Worm (Caenorhabditis elegans) whole organism, mixed stage, embryonic: ENCODE data around the gene F37A8.5.

ENCODE experiments used
- M03D4.4 ChIP-seq: sonication (generic microtip); optimal IDR thresholded peaks from 2 replicates; lab custom pipeline; 2017; ENCODE audit warnings: mild to moderate bottlenecking, missing genetic modification characterization, missing compliant biosample characterization
- bed-3 ChIP-seq: fragments of 200-800 bp; sonication (Bioruptor generic); optimal IDR thresholded peaks from 3 replicates; lab custom pipeline; 2018; ENCODE audit warnings: mild to moderate bottlenecking, missing genetic modification characterization, moderate library complexity, missing compliant biosample characterization
- blmp-1 ChIP-seq: fragments of 150-350 bp; optimal IDR thresholded peaks from 2 replicates; lab custom pipeline; 2014; ENCODE audit warnings: missing biosample characterization, missing genetic modification characterization
- ceh-39 ChIP-seq: fragments of 150-350 bp; optimal IDR thresholded peaks from 2 replicates; lab custom pipeline; 2014; ENCODE audit warnings: missing biosample characterization, missing genetic modification characterization
- ceh-43 ChIP-seq: fragments of 200-800 bp; sonication (Bioruptor generic); optimal IDR thresholded peaks from 2 replicates; lab custom pipeline; 2018; ENCODE audit warnings: mild to moderate bottlenecking, missing genetic modification characterization, moderate library complexity, missing compliant biosample characterization
- ceh-83 ChIP-seq: fragments of 200-800 bp; sonication (Bioruptor generic); optimal IDR thresholded peaks from 2 replicates; lab custom pipeline; 2018; ENCODE audit warnings: mild to moderate bottlenecking, missing genetic modification characterization, missing compliant biosample characterization
- ces-1 ChIP-seq: fragments of 150-350 bp; optimal IDR thresholded peaks from 2 replicates; lab custom pipeline; 2014; ENCODE audit warnings: missing biosample characterization, missing genetic modification reagents, missing genetic modification characterization
- cnd-1 ChIP-seq: fragments of 200-800 bp; sonication (Bioruptor generic); optimal IDR thresholded peaks from 2 replicates; lab custom pipeline; 2018; ENCODE audit warnings: mild to moderate bottlenecking, missing genetic modification characterization, missing compliant biosample characterization
- drap-1 ChIP-seq: fragments of 200-800 bp; sonication (Bioruptor generic); optimal IDR thresholded peaks from 3 replicates; lab custom pipeline; 2018; ENCODE audit warnings: mild to moderate bottlenecking, missing genetic modification characterization, missing compliant biosample characterization
- elt-1 ChIP-seq: sonication (generic microtip); optimal IDR thresholded peaks from 2 replicates; lab custom pipeline; 2017; ENCODE audit warnings: missing genetic modification characterization, mild to moderate bottlenecking, missing compliant biosample characterization, antibody characterized with exemption, moderate library complexity, borderline replicate concordance; ENCODE audit not compliant: insufficient read depth
- elt-3 ChIP-seq: fragments of 150-350 bp; optimal IDR thresholded peaks from 2 replicates; lab custom pipeline; 2014; ENCODE audit warnings: missing biosample characterization, missing genetic modification characterization
- flh-1 ChIP-seq: fragments of 200-800 bp; sonication (Bioruptor generic); optimal IDR thresholded peaks from 2 replicates; lab custom pipeline; 2018; ENCODE audit warnings: mild to moderate bottlenecking, missing genetic modification characterization, moderate library complexity, missing compliant biosample characterization
- ham-2 ChIP-seq: fragments of 200-800 bp; sonication (Bioruptor generic); optimal IDR thresholded peaks from 2 replicates; lab custom pipeline; 2018; ENCODE audit warnings: mild to moderate bottlenecking, missing genetic modification characterization, missing compliant biosample characterization
- hlh-1 ChIP-seq: fragments of 150-350 bp; optimal IDR thresholded peaks from 2 replicates; lab custom pipeline; 2014; ENCODE audit warnings: missing biosample characterization, missing genetic modification reagents, missing genetic modification characterization
- lin-13 ChIP-seq: fragments of 150-350 bp; optimal IDR thresholded peaks from 2 replicates; lab custom pipeline; 2014; ENCODE audit warnings: missing biosample characterization, missing genetic modification characterization
- lin-32 ChIP-seq: fragments of 200-800 bp; sonication (Bioruptor generic); optimal IDR thresholded peaks from 2 replicates; lab custom pipeline; 2018; ENCODE audit warnings: mild to moderate bottlenecking, missing genetic modification characterization, missing compliant biosample characterization
- lsy-2 ChIP-seq: fragments of 150-350 bp; optimal IDR thresholded peaks from 2 replicates; lab custom pipeline; 2014; ENCODE audit warnings: missing biosample characterization, missing genetic modification characterization
- mab-5 ChIP-seq: fragments of 150-350 bp; optimal IDR thresholded peaks from 2 replicates; lab custom pipeline; 2014; ENCODE audit warnings: missing biosample characterization, missing genetic modification characterization
- mep-1 ChIP-seq: fragments of 150-350 bp; optimal IDR thresholded peaks from 2 replicates; lab custom pipeline; 2017; ENCODE audit warnings: missing biosample characterization, missing genetic modification reagents, missing genetic modification characterization, inconsistent platforms
- mls-2 ChIP-seq: sonication (generic microtip); optimal IDR thresholded peaks from 2 replicates; lab custom pipeline; 2016; ENCODE audit warnings: mild to moderate bottlenecking, missing genetic modification characterization, moderate library complexity, missing compliant biosample characterization
- nhr-2 ChIP-seq: fragments of 150-350 bp; optimal IDR thresholded peaks from 2 replicates; lab custom pipeline; 2014; ENCODE audit warnings: missing biosample characterization, missing genetic modification characterization
- nhr-237 ChIP-seq: fragments of 150-350 bp; optimal IDR thresholded peaks from 2 replicates; lab custom pipeline; 2014; ENCODE audit warnings: missing biosample characterization, missing genetic modification characterization
- nhr-28 ChIP-seq: fragments of 150-350 bp; optimal IDR thresholded peaks from 2 replicates; lab custom pipeline; 2014; ENCODE audit warnings: missing biosample characterization, missing genetic modification characterization
- nhr-76 ChIP-seq: sonication (generic microtip); optimal IDR thresholded peaks from 2 replicates; lab custom pipeline; 2017; ENCODE audit warnings: missing biosample characterization, missing genetic modification characterization
- pha-4 ChIP-seq: fragments of 150-350 bp; optimal IDR thresholded peaks from 2 replicates; lab custom pipeline; 2018; ENCODE audit warnings: missing biosample characterization, missing genetic modification reagents, missing genetic modification characterization
- sem-2 ChIP-seq: fragments of 200-800 bp; sonication (Bioruptor generic); optimal IDR thresholded peaks from 2 replicates; lab custom pipeline; 2018; ENCODE audit warnings: mild to moderate bottlenecking, missing genetic modification characterization, missing compliant biosample characterization
- snpc-4 ChIP-seq: fragments of 150-350 bp; optimal IDR thresholded peaks from 2 replicates; lab custom pipeline; 2014; ENCODE audit warnings: missing biosample characterization, missing genetic modification characterization
- sptf-1 ChIP-seq: sonication (generic microtip); optimal IDR thresholded peaks from 2 replicates; lab custom pipeline; 2017; ENCODE audit warnings: mild to moderate bottlenecking, missing genetic modification characterization, moderate library complexity, missing compliant biosample characterization
- tbx-8 ChIP-seq: fragments of 200-800 bp; sonication (Bioruptor generic); optimal IDR thresholded peaks from 2 replicates; lab custom pipeline; 2018; ENCODE audit warnings: mild to moderate bottlenecking, missing genetic modification characterization, moderate library complexity, missing compliant biosample characterization
- unc-120 ChIP-seq: sonication (generic microtip); optimal IDR thresholded peaks from 2 replicates; lab custom pipeline; 2017; ENCODE audit warnings: missing genetic modification characterization, missing compliant biosample characterization; ENCODE audit not compliant: poor library complexity, severe bottlenecking
- unc-39 ChIP-seq: fragments of 150-350 bp; optimal IDR thresholded peaks from 2 replicates; lab custom pipeline; 2014; ENCODE audit warnings: missing biosample characterization, missing genetic modification characterization
- unc-62 ChIP-seq: fragments of 150-350 bp; optimal IDR thresholded peaks from 2 replicates; lab custom pipeline; 2014; ENCODE audit warnings: missing biosample characterization, missing genetic modification reagents, missing genetic modification characterization
- zip-8 ChIP-seq: fragments of 150-350 bp; optimal IDR thresholded peaks from 2 replicates; lab custom pipeline; 2014; ENCODE audit warnings: missing biosample characterization, missing genetic modification characterization
- ztf-11 ChIP-seq: fragments of 150-350 bp; optimal IDR thresholded peaks from 2 replicates; lab custom pipeline; 2014; ENCODE audit warnings: missing biosample characterization, missing genetic modification characterization

Gene F37A8.5

DNA sequence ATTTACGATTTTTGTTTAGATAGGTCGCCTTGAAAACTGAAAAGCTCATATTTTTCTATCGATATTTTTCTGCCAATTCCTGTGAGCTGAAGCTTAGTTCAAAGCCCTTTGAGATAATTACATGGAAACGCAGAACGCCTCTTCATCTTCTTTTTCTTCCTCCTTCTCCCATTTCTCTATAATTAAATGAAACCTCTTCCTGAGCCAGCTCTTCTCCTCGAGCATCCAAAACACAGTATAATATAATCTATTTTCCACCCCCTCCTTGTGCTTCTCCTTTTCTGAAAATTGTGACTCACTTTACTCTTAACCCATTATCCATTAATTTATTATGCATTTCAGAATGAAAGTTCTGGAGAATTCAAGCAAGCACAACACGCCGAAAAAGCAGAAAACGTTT, at the start of gene F37A8.5:
Gene F37A8.5, plus strand, starts transcription at position 332 of the 400 bp plus-strand sequence.
- TF ChIP-seq ces-1 (GFP tag; lab: Kevin White, UChicago) (peak; percentile 77), ham-2 (GFP tag; lab: Kevin White, UChicago) (no peak)

ce11 chrIII:3907587-3907986, 48.8 kb upstream of the F37A8.5 start, which contains the start of gene mmcm-1:
TSS of gene mmcm-1 (minus strand) at chrIII:3907687.
- TF ChIP-seq unc-62 (no peak), sptf-1 (no peak), lsy-2 (no peak), pha-4 (tag; lab: Kevin White, UChicago) (no peak), blmp-1 (tag; lab: Kevin White, UChicago) (no peak), ces-1 (GFP tag; lab: Kevin White, UChicago) (no peak), nhr-76 (no peak), zip-8 (tag; lab: Kevin White, UChicago) (no peak), tbx-8 (GFP tag; lab: Kevin White, UChicago) (no peak), lin-32 (GFP tag; lab: Kevin White, UChicago) (no peak), cnd-1 (tag; lab: Kevin White, UChicago) (no peak)

DNA sequence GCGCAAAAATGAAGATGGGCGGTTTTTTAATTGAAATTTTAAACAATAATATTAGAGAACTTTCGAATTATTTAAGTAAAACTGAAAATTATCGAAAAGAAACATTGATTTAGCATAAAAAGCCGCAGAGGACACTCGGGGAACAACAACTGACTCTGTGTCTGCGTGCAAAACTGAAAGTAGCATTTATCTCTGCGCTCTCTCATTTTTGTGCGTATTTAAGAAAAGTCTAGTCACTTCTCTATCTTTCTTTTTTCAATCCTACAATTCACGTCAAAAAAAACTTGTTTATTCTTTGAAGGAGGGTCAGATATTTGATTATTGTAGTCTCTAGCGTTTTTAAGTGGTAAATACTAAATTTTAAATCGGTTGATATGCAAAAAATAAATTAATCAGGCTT, 48.2 kb upstream of the F37A8.5 start:
- TF ChIP-seq hlh-1 (peak; percentile 86), ces-1 (GFP tag; lab: Kevin White, UChicago) (peak; percentile 41), unc-62 (peak; percentile 10), sptf-1 (no peak), unc-120 (peak; percentile 9), nhr-2 (tag; lab: Kevin White, UChicago) (no peak)

- TF ChIP-seq nhr-76 (no peak), bed-3 (GFP tag; lab: Kevin White, UChicago) (no peak), flh-1 (GFP tag; lab: Kevin White, UChicago) (no peak), lsy-2 (no peak), ceh-43 (GFP tag; lab: Kevin White, UChicago) (no peak), unc-120 (no peak), tbx-8 (GFP tag; lab: Kevin White, UChicago) (no peak), lin-13 (tag; lab: Kevin White, UChicago) (no peak), unc-62 (no peak), elt-3 (tag; lab: Kevin White, UChicago) (no peak), nhr-237 (tag; lab: Kevin White, UChicago) (no peak), snpc-4 (tag; lab: Kevin White, UChicago) (no peak), ces-1 (GFP tag; lab: Kevin White, UChicago) (no peak), sptf-1 (no peak)
- TF ChIP-seq, all 35 proteins: peak for 0
Observed at ce11 chrIII:3914049-3914448, 42.4 kb upstream of the F37A8.5 start, which contains the start of gene pat-3. TSS of gene pat-3 (minus strand) at chrIII:3914149.

DNA sequence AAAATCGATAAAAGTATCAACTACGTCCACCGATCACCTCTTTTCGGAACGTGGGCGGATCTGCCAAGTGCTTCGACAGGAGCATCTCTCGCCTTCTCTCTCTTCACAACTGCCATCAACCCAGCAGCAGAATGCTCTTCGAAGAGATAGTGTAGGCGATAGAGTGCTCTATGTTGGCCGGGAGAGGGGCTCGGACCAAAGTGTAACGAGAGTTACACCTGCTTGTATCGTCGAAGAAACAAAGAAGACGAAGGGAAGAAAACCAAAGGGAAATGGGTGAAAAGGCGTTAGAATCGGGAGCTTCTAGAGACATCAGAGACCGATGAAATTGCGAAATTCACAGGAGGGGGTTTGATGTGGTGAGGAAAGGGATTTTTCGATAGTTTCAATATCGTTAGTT, 41.6 kb upstream of the F37A8.5 start:
- peak; percentile 50 for TF ChIP-seq unc-62
- no peak for TF ChIP-seq drap-1 (GFP tag; lab: Kevin White, UChicago)
- TF ChIP-seq elt-1 (tag; lab: Kevin White, UChicago), result no peak
- TF ChIP-seq M03D4.4 (tag; lab: Kevin White, UChicago), result no peak
- no peak for TF ChIP-seq sem-2
- TF ChIP-seq pha-4 (tag; lab: Kevin White, UChicago), result no peak
- no peak for TF ChIP-seq ham-2 (GFP tag; lab: Kevin White, UChicago)
- TF ChIP-seq cnd-1 (tag; lab: Kevin White, UChicago), result peak; percentile 11
- no peak for TF ChIP-seq ceh-43 (GFP tag; lab: Kevin White, UChicago)
- TF ChIP-seq hlh-1, result peak; percentile 95
- TF ChIP-seq bed-3 (GFP tag; lab: Kevin White, UChicago), result no peak
- no peak for TF ChIP-seq mab-5 (tag; lab: Kevin White, UChicago)
- TF ChIP-seq mls-2 (tag; lab: Kevin White, UChicago), result no peak
- TF ChIP-seq lsy-2, result no peak
- TF ChIP-seq sptf-1, result no peak
- no peak for TF ChIP-seq snpc-4 (tag; lab: Kevin White, UChicago)
- no peak for TF ChIP-seq tbx-8 (GFP tag; lab: Kevin White, UChicago)
- no peak for TF ChIP-seq unc-39 (tag; lab: Kevin White, UChicago)
- TF ChIP-seq ceh-83 (GFP tag; lab: Kevin White, UChicago), result no peak
- no peak for TF ChIP-seq blmp-1 (tag; lab: Kevin White, UChicago)
- TF ChIP-seq nhr-237 (tag; lab: Kevin White, UChicago), result no peak
- TF ChIP-seq ces-1 (GFP tag; lab: Kevin White, UChicago), result no peak
- no peak for TF ChIP-seq lin-13 (tag; lab: Kevin White, UChicago)
- TF ChIP-seq mep-1 (tag; lab: Kevin White, UChicago), result no peak
- TF ChIP-seq flh-1 (GFP tag; lab: Kevin White, UChicago), result no peak
- TF ChIP-seq unc-120, result peak; percentile 82
- no peak for TF ChIP-seq elt-3 (tag; lab: Kevin White, UChicago)
- TF ChIP-seq nhr-2 (tag; lab: Kevin White, UChicago), result no peak
- no peak for TF ChIP-seq ztf-11 (tag; lab: Kevin White, UChicago)
- TF ChIP-seq nhr-28 (tag; lab: Kevin White, UChicago), result no peak
- no peak for TF ChIP-seq lin-32 (GFP tag; lab: Kevin White, UChicago)
- no peak for TF ChIP-seq ceh-39 (tag; lab: Kevin White, UChicago)
- no peak for TF ChIP-seq nhr-76
